Fruit fly (Drosophila melanogaster) Kc167 (cell line): Measurements from ENCODE around the gene Dnai2.

Experiments used
- Myc ChIP-seq: fragments of >200 bp; optimal IDR thresholded peaks from 2 replicates; lab custom pipeline; 2017; ENCODE audit warnings: missing external identifiers
- Sin3A ChIP-seq: fragments of >200 bp; optimal IDR thresholded peaks from 2 replicates; lab custom pipeline; 2018; ENCODE audit warnings: missing external identifiers
- h ChIP-seq: fragments of >200 bp; optimal IDR thresholded peaks from 3 replicates; lab custom pipeline; 2018; ENCODE audit warnings: missing external identifiers
- insv ChIP-seq: fragments of >200 bp; optimal IDR thresholded peaks from 3 replicates; lab custom pipeline; 2018; ENCODE audit warnings: missing external identifiers
- psq ChIP-seq: fragments of >200 bp; optimal IDR thresholded peaks from 2 replicates; lab custom pipeline; 2017; ENCODE audit warnings: missing external identifiers
- ttk ChIP-seq: sonication (Bioruptor generic); optimal IDR thresholded peaks from 2 replicates; lab custom pipeline; 2017; ENCODE audit warnings: missing external identifiers

Dnai2 gene

DNA sequence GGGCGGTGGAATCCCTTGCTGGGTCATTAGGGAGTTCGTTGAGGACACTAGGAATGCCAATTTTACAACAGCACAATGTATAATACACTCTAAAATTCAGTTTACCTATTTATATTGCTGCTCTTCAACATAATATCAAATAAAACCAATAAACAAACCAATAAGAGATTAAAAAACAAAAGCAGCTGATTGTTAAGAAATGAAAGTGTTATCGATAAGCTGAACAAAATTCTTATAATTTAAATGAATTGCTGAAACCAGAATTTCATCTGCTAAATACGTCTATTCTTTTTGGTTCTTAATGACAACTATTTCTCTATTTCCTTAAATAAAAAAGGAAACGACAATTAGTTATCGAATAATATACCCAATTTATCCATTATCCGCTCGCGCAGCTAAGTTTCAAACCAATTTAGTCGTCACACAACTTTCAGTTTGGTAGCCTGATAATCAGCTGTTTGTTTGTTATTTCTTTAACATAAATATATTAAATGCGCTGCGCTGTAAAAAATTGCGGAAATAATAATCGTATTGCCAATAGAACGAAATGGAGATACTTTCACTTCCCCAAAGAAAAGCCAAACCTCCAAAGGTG is 7.8 kb downstream of the Dnai2 start, which contains the start of the genes Pldn and CG14135:
TSS of gene Pldn (minus strand) at position 197 of the 595 bp plus-strand sequence.
TSS of gene CG14135 (plus strand) at position 369 of the 595 bp plus-strand sequence.
- no peak for TF ChIP-seq insv (lab: Kevin White, UChicago)
- no peak for TF ChIP-seq psq (lab: Kevin White, UChicago)
- no peak for TF ChIP-seq ttk (lab: Kevin White, UChicago)

DNA sequence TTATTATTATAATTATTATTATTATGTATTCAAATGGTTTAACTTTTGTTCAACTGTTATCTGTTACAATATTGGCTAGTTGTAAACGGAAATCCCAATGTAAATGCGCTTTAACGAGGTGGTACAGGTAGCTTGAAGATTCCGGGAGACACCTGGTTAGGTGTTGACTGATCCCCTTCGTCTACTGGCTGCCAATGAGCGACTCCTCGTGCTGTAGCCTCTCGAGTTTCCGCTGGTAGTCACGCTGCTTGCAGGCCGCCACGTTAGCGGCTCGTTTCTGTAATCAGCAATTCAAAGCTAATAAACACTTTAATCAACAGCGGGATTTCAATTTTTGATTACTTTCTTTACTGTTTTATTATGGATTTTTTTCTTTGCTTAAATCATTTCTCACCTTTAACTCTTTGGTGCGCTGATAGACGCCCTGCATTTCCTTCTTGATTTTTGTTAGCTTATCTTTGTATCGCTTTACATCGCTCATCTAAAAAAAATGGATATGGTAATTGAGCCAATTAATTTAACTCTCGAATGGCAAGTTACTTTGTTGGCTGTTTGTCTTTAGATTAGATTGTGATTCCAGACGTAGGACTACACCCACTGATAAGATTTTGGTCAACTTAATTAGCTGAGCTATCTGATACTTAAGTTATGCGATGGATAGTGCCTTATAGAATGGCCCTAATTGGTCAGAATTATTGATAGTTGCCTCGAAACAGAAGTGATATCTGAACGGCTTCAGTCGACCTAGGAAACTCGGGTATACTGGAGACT is 9.0 kb downstream of the Dnai2 start:
- TF ChIP-seq h (lab: Kevin White, UChicago) (no peak), insv (lab: Kevin White, UChicago) (no peak), Myc (lab: Kevin White, UChicago) (no peak), Sin3A (lab: Kevin White, UChicago) (no peak), psq (lab: Kevin White, UChicago) (no peak), ttk (lab: Kevin White, UChicago) (no peak)

DNA sequence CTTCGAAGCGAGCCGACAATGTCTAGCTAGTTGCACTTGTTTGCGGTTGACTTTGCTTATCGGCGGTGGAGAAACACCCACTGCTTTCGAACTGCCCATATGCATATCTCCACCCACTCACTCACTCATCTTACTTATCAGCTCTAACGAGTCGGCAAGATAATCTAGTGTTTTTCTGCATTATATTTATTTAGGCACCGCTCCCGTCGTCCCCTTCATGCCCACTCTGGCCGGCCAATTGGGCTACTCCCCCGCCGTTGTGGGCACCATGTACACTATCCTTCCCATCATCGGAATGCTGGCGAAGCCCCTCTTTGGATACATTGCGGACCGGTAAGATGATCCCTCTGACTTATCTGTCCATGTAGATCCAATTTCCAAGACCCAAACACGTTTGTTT is 13.2 kb downstream of the Dnai2 start:
- TF ChIP-seq ttk (lab: Kevin White, UChicago) (no peak), Sin3A (lab: Kevin White, UChicago) (no peak), h (lab: Kevin White, UChicago) (no peak), Myc (lab: Kevin White, UChicago) (no peak), psq (lab: Kevin White, UChicago) (no peak)

DNA sequence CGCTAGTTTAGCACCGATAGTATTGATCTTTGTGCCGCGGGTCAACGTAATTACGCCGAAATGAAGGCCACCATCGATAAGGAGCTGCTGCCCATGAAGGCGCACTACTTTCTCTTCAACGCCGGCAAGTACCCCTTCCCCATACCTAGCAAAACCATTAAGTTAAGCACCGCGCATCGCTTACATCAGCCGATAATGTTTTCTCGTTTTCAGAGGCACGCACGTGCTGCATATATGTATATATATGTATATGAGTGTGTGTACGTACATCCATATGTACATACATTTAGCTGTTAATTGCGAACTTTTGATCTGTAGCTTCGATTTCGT is 14.6 kb downstream of the Dnai2 start:
- no peak for TF ChIP-seq psq (lab: Kevin White, UChicago)
- TF ChIP-seq ttk (lab: Kevin White, UChicago), result no peak
- no peak for TF ChIP-seq Myc (lab: Kevin White, UChicago)
- TF ChIP-seq h (lab: Kevin White, UChicago), result no peak
- no peak for TF ChIP-seq Sin3A (lab: Kevin White, UChicago)
- no peak for TF ChIP-seq insv (lab: Kevin White, UChicago)

DNA sequence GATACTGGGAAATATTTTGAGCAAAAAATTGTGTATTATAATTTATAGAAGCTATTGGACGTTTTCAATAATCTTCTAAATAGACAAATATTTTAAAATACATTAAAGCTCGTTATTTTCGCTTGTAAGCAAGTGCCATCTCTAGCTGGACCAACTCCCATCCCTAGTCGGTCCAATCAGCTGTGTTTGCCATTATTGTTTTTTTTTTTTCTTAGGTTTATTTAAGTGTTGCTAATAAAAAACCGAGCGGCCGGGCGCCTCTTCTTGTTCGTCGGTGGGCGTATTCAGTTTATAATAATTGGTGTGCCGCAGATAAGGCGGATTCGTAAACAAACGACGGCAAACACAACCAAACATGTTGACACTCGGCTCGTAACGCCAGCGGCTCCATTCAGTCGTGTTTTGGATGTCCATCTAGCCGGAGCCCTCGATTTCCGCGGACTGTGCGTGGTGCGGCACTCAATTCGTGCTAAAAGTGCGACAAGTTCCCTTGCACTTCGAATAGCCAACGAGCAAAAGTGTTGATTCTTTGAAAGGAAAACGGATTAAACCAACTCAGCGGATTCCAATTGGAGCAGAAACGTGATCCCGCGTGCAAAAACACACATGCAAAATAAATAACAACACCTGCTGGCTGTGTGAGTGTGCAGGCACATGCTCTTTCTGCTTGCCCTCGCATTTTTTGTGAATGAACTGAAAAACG is 15.1 kb downstream of the Dnai2 start, which contains the start of gene Sugb:
TSS of gene Sugb (plus strand) at position 162 of the 703 bp plus-strand sequence.
- TF ChIP-seq Sin3A (lab: Kevin White, UChicago) (no peak), h (lab: Kevin White, UChicago) (no peak), Myc (lab: Kevin White, UChicago) (no peak), psq (lab: Kevin White, UChicago) (no peak)

DNA sequence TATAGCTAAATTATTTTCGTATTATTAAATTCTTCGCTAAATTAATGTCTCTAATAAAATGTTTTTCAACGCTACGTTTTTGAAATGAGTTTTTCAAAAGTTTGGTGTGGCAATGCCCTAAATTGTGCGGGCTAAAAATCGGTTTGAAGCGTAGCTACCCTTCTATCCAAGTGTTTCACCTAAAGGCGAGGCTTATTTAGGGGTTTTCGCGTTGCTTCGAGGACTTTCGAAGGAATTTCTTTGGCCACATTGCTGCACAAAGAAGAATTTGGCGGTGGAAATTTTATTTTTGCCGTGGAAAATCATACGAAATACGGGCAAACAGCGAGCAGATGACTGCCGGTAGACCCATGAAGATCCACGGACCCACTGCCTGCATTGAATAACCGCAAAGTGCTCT is 17.3 kb downstream of the Dnai2 start, which contains the start of gene TfIIEalpha:
TSS of gene TfIIEalpha (plus strand) at position 245 of the 400 bp plus-strand sequence.
- no peak for TF ChIP-seq Sin3A (lab: Kevin White, UChicago)
- no peak for TF ChIP-seq psq (lab: Kevin White, UChicago)
- no peak for TF ChIP-seq Myc (lab: Kevin White, UChicago)
- no peak for TF ChIP-seq ttk (lab: Kevin White, UChicago)
- no peak for TF ChIP-seq h (lab: Kevin White, UChicago)
- TF ChIP-seq insv (lab: Kevin White, UChicago), result no peak

DNA sequence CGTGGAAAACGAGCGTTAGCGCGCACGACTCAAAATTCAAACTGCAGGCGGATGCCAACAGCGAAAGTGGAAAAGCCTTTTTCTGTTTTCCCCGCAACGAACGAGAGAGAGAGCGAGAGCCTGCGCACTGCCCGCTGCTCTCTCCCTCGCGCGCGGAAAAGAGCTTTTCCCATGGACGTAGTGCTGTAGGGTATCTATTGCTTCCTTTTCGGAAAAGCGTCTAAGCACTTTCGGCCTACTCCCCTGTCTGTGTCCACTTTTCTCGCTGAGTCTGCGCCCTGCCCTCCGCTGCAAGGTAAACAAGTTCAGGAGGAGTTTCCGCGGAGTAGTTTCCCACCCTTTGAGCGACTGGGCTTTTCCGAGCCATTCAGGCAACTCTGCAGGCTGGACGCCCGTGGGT is 18.8 kb downstream of the Dnai2 start, which contains the start of gene CG32085:
TSS of gene CG32085 (minus strand) at position 47 of the 400 bp plus-strand sequence.
- TF ChIP-seq Myc (lab: Kevin White, UChicago), result no peak
- TF ChIP-seq Sin3A (lab: Kevin White, UChicago), result no peak
- no peak for TF ChIP-seq ttk (lab: Kevin White, UChicago)
- TF ChIP-seq psq (lab: Kevin White, UChicago), result no peak
- no peak for TF ChIP-seq insv (lab: Kevin White, UChicago)
- no peak for TF ChIP-seq h (lab: Kevin White, UChicago)

DNA sequence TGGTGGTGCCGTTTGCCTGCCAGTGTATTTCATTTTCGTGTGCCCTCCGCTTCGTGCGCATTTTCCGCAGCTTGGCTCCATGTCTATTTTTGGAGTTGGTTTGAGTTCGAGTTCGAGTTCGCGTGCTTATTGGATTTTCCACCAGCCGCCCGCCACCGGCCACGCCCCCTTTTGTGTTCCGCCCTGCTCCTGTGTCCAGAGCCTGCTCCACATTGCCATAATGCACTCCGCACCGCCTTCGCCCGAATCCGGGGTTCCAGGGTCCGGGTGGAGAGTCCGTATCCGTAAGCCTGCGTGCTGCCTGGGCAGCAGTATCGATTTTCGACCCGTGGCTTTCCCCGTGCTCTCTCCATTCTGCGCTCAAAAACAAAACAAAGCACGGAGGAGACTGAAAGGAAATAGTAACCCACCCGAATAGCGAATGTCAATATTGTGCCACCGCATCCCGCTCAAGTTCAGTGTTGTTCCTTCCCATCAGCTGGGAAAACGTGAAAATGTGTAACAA is 20.7 kb downstream of the Dnai2 start:
- TF ChIP-seq psq (lab: Kevin White, UChicago), result no peak
- no peak for TF ChIP-seq Sin3A (lab: Kevin White, UChicago)
- no peak for TF ChIP-seq ttk (lab: Kevin White, UChicago)
- no peak for TF ChIP-seq h (lab: Kevin White, UChicago)
- no peak for TF ChIP-seq Myc (lab: Kevin White, UChicago)
- no peak for TF ChIP-seq insv (lab: Kevin White, UChicago)

DNA sequence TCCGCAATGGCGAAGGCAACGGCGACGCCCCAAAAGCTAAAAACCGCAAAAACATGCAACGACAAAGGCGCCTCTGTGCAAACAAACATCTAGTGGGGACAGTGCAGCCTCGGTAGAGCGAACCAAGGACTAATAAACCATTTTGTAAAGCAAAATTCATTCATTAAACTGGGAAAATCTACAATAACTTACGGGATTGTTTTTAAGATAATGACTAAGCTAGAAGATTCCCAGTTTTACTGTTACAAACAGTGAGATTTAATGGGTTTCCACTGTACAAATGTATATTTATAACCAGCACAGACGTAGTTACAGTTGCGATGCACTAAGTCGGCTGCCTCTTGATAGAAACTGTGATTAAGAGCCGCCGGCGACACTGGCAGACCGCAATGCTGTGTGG is 42.9 kb downstream of the Dnai2 start:
- TF ChIP-seq Sin3A (lab: Kevin White, UChicago), result no peak
- no peak for TF ChIP-seq insv (lab: Kevin White, UChicago)
- no peak for TF ChIP-seq Myc (lab: Kevin White, UChicago)
- TF ChIP-seq psq (lab: Kevin White, UChicago), result no peak
- no peak for TF ChIP-seq h (lab: Kevin White, UChicago)
- no peak for TF ChIP-seq ttk (lab: Kevin White, UChicago)

DNA sequence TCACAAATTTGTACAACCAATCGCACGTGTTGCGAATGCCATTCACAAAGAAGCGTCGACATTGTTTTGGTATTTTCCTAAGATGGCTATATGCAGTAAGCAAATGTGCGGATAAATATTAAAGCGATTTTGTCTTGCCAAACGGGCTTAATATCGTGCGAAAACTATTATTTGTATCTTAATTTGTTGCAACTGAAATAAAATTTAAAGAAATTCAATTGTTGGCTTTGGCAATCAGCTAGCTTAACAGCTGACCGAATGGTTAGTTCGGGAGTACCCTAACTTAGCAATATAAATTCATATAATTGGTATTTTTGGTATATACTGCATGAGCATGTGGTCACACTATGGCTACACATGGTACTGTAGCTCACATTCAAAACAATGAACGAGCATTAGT is 50.7 kb downstream of the Dnai2 start, which contains the start of the genes RIOK1 and Polr3H:
TSS of gene RIOK1 (minus strand) at position 65 of the 400 bp plus-strand sequence.
TSS of gene Polr3H (plus strand) at position 347 of the 400 bp plus-strand sequence.
- TF ChIP-seq Myc (lab: Kevin White, UChicago), result no peak
- no peak for TF ChIP-seq psq (lab: Kevin White, UChicago)
- no peak for TF ChIP-seq insv (lab: Kevin White, UChicago)
- TF ChIP-seq h (lab: Kevin White, UChicago), result no peak
